Worm (Caenorhabditis elegans): Measurements from ENCODE around the gene best-1.
A peak's percentile ranks its signal among the peaks of the same experiment; 100 is the strongest.

best-1 gene

DNA sequence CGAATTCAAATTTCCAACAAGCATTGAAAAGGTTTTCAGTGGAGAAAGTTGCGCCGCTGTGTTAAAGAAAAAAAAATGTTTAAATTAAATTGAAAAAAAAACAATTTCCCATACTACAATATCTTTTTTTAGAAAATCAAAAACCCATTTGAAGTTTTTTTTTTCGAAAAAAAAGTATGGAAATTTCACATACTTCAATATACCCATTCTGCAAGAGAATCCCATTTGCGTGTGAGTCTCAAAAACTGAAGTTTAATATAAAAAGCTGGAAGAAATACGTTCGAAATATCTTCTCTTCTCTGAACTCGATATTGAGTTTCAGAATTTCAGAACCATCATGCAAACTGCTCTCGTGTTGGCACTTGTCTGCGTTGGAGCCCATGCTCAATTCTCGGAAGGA lies 39.4 kb downstream of the best-1 start, which contains the start of gene scl-7:
TSS of gene scl-7 (plus strand) at position 301 of the 400 bp plus-strand sequence.
- no peak for TF ChIP-seq hlh-6 (tag; optimal IDR thresholded peaks at IDR 0.05)
- TF ChIP-seq che-1 (tag; optimal IDR thresholded peaks at IDR 0.05) = no peak
- TF ChIP-seq T23F11.4 (GFP tag; optimal IDR thresholded peaks at IDR 0.05) = no peak
- no peak for TF ChIP-seq fkh-6 (tag; optimal IDR thresholded peaks at IDR 0.05)
- no peak for TF ChIP-seq C38D4.7 (GFP tag; optimal IDR thresholded peaks at IDR 0.05)
- no peak for TF ChIP-seq ceh-24 (tag; optimal IDR thresholded peaks at IDR 0.05)
- no peak for TF ChIP-seq madf-2 (tag; optimal IDR thresholded peaks at IDR 0.05)
- TF ChIP-seq ceh-45 (GFP tag; IDR thresholded peaks at IDR 0.05) = no peak
- TF ChIP-seq unc-3 (GFP tag; conservative IDR thresholded peaks at IDR 0.05) = no peak
- TF ChIP-seq unc-3 (tag; optimal IDR thresholded peaks at IDR 0.05) = no peak
- no peak for TF ChIP-seq sox-2 (GFP tag; IDR thresholded peaks at IDR 0.05)
- TF ChIP-seq lim-6 (tag; optimal IDR thresholded peaks at IDR 0.05) = no peak
- TF ChIP-seq ref-2 (tag; optimal IDR thresholded peaks at IDR 0.05) = no peak
- no peak for TF ChIP-seq ceh-48 (tag; optimal IDR thresholded peaks at IDR 0.05)
- TF ChIP-seq npax-4 (tag; optimal IDR thresholded peaks at IDR 0.05) = no peak
- TF ChIP-seq unc-55 (GFP tag; optimal IDR thresholded peaks at IDR 0.05) = no peak
- no peak for TF ChIP-seq rnt-1 (tag; optimal IDR thresholded peaks at IDR 0.05)

- no peak for TF ChIP-seq unc-42 (tag; optimal IDR thresholded peaks at IDR 0.05)
- TF ChIP-seq ceh-14 (tag; optimal IDR thresholded peaks at IDR 0.05) = no peak
- TF ChIP-seq hlh-15 (tag; optimal IDR thresholded peaks at IDR 0.05) = no peak
- TF ChIP-seq elt-4 (tag; optimal IDR thresholded peaks at IDR 0.05) = no peak
- TF ChIP-seq ceh-9 (tag; optimal IDR thresholded peaks at IDR 0.05) = no peak
- no peak for TF ChIP-seq npax-4 (tag; optimal IDR thresholded peaks at IDR 0.05)
- TF ChIP-seq pha-2 (tag; optimal IDR thresholded peaks at IDR 0.05) = no peak
- no peak for TF ChIP-seq pqm-1 (tag; optimal IDR thresholded peaks at IDR 0.05)
- TF ChIP-seq ref-2 (tag; optimal IDR thresholded peaks at IDR 0.05) = no peak
- no peak for TF ChIP-seq elt-2 (tag; optimal IDR thresholded peaks at IDR 0.05)
- no peak for TF ChIP-seq ceh-45 (GFP tag; IDR thresholded peaks at IDR 0.05)
- no peak for TF ChIP-seq rnt-1 (tag; optimal IDR thresholded peaks at IDR 0.05)
- TF ChIP-seq ceh-2 (tag; optimal IDR thresholded peaks at IDR 0.05) = no peak
- TF ChIP-seq sdc-2 (tag; optimal IDR thresholded peaks at IDR 0.05) = no peak
- no peak for TF ChIP-seq madf-2 (tag; optimal IDR thresholded peaks at IDR 0.05)
Measured at ce11 chrIV:13068451-13068850, 41.1 kb downstream of the best-1 start, which contains the start of gene scl-6. Gene scl-6, plus strand, starts transcription at chrIV:13068751.

DNA sequence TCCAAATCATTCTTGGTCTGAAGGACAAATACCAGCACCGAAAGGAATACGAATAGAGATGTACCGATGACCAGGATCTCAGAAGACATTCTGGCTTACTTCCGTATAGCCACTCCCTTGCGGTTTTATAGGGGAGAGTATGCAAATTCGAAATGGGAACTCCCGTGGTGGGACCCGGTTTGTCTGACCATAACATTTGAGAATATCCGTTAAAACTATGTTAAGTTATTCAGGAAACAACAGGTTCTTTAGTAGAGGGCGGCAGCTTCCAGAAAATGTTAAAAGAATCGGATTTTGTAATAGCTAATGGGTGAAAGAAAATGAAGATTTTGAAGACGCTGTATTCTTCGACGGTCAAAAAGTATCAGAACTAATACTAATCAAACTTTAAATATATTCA lies 42.4 kb downstream of the best-1 start, which contains the start of gene col-131:
TSS of gene col-131 (minus strand) at position 101 of the 400 bp plus-strand sequence.
- no peak for TF ChIP-seq pha-4 (tag; optimal IDR thresholded peaks at IDR 0.05)
- no peak for TF ChIP-seq sox-4 (tag; optimal IDR thresholded peaks at IDR 0.05)
- TF ChIP-seq fkh-6 (tag; optimal IDR thresholded peaks at IDR 0.05) = no peak
- TF ChIP-seq sox-2 (GFP tag; IDR thresholded peaks at IDR 0.05) = no peak
- no peak for TF ChIP-seq pha-2 (tag; optimal IDR thresholded peaks at IDR 0.05)
- no peak for TF ChIP-seq ceh-14 (tag; optimal IDR thresholded peaks at IDR 0.05)
- TF ChIP-seq ceh-2 (tag; optimal IDR thresholded peaks at IDR 0.05) = no peak
- TF ChIP-seq ets-4 (tag; optimal IDR thresholded peaks at IDR 0.05) = no peak
- no peak for TF ChIP-seq sdc-2 (tag; optimal IDR thresholded peaks at IDR 0.05)
- no peak for TF ChIP-seq ceh-19 (GFP tag; optimal IDR thresholded peaks at IDR 0.05)
- no peak for TF ChIP-seq hlh-8 (tag; optimal IDR thresholded peaks at IDR 0.05)
- no peak for TF ChIP-seq rnt-1 (tag; optimal IDR thresholded peaks at IDR 0.05)
- TF ChIP-seq che-1 (tag; optimal IDR thresholded peaks at IDR 0.05) = no peak
- no peak for TF ChIP-seq C38D4.7 (GFP tag; optimal IDR thresholded peaks at IDR 0.05)
- no peak for TF ChIP-seq C08G9.2 (tag; optimal IDR thresholded peaks at IDR 0.05)

ce11 chrIV:13066044-13066443 lies 43.5 kb downstream of the best-1 start:
- peak; percentile 37 for TF ChIP-seq elt-4 (tag; optimal IDR thresholded peaks at IDR 0.05)
- TF ChIP-seq elt-2 (tag; optimal IDR thresholded peaks at IDR 0.05) = no peak
- no peak for TF ChIP-seq odd-2 (tag; optimal IDR thresholded peaks at IDR 0.05)
- no peak for TF ChIP-seq unc-3 (GFP tag; conservative IDR thresholded peaks at IDR 0.05)
- no peak for TF ChIP-seq unc-3 (tag; optimal IDR thresholded peaks at IDR 0.05)
- no peak for TF ChIP-seq ceh-31 (tag; optimal IDR thresholded peaks at IDR 0.05)
- TF ChIP-seq gmeb-2 (tag; optimal IDR thresholded peaks at IDR 0.05) = no peak
- no peak for TF ChIP-seq ets-4 (tag; optimal IDR thresholded peaks at IDR 0.05)
